Fruit fly (Drosophila melanogaster) whole organism, embryonic: ENCODE data around the gene ND-13A.

Source experiments
- Aef1 ChIP-seq: fragments of 200-800 bp; sonication (Bioruptor generic); IDR thresholded peaks from 3 replicates; pipeline ENCODE4 v1.3.6; 2022; ENCODE audit warnings: missing biosample characterization, missing genetic modification characterization
- B-H1 ChIP-seq: fragments of 200-800 bp; sonication (Bioruptor generic); IDR thresholded peaks from 3 replicates; pipeline ENCODE4 v1.3.6; 2022; ENCODE audit warnings: missing biosample characterization, missing genetic modification characterization
- BEAF-32 ChIP-seq: fragments of 200-800 bp; sonication (Bioruptor generic); optimal IDR thresholded peaks from 3 replicates; lab custom pipeline; 2017; ENCODE audit warnings: missing biosample characterization, missing genetic modification characterization, mild to moderate bottlenecking, moderate library complexity, missing genetic modification reagents
- Bgb ChIP-seq: fragments of 200-800 bp; sonication (Bioruptor generic); IDR thresholded peaks from 2 replicates; pipeline ENCODE4 v1.3.6; 2022; ENCODE audit warnings: missing biosample characterization, missing genetic modification characterization; ENCODE audit not compliant: partially characterized antibody
- CG10543 ChIP-seq: fragments of 200-800 bp; sonication (Bioruptor generic); optimal IDR thresholded peaks from 3 replicates; lab custom pipeline; 2017; ENCODE audit warnings: missing biosample characterization, mild to moderate bottlenecking, missing genetic modification characterization, moderate library complexity
- CG11247 ChIP-seq: fragments of 200-800 bp; sonication (Bioruptor generic); IDR thresholded peaks from 2 replicates; pipeline ENCODE4 v1.3.6; 2022; ENCODE audit warnings: missing biosample characterization, missing genetic modification characterization
- CG11504 ChIP-seq: fragments of 200-800 bp; sonication (Bioruptor generic); optimal IDR thresholded peaks from 3 replicates; lab custom pipeline; 2019; ENCODE audit warnings: missing biosample characterization, mild to moderate bottlenecking, missing genetic modification characterization, moderate library complexity
- CG11723 ChIP-seq: fragments of 200-800 bp; sonication (Bioruptor generic); optimal IDR thresholded peaks from 2 replicates; lab custom pipeline; 2017; ENCODE audit warnings: missing biosample characterization, mild to moderate bottlenecking, missing genetic modification characterization
- CG12104 ChIP-seq: fragments of 200-800 bp; sonication (Bioruptor generic); optimal IDR thresholded peaks from 3 replicates; lab custom pipeline; 2016; ENCODE audit warnings: missing biosample characterization, missing genetic modification characterization
- CG12236 ChIP-seq: fragments of 200-800 bp; sonication (Bioruptor generic); optimal IDR thresholded peaks from 2 replicates; lab custom pipeline; 2016; ENCODE audit warnings: missing biosample characterization, missing genetic modification characterization
- CG12391 ChIP-seq: fragments of 200-800 bp; sonication (Bioruptor generic); optimal IDR thresholded peaks from 3 replicates; lab custom pipeline; 2018; ENCODE audit warnings: missing biosample characterization, mild to moderate bottlenecking, missing genetic modification characterization, moderate library complexity
- CG13287 ChIP-seq: fragments of 200-800 bp; sonication (Bioruptor generic); IDR thresholded peaks from 2 replicates; pipeline ENCODE4 v1.3.6; 2022; ENCODE audit warnings: missing biosample characterization, missing genetic modification characterization; ENCODE audit not compliant: partially characterized antibody
- CG13296 ChIP-seq: fragments of 200-800 bp; sonication (Bioruptor generic); optimal IDR thresholded peaks from 3 replicates; lab custom pipeline; 2018; ENCODE audit warnings: missing biosample characterization, mild to moderate bottlenecking, missing genetic modification characterization
- CG13424 ChIP-seq: fragments of 200-800 bp; sonication (Bioruptor generic); optimal IDR thresholded peaks from 2 replicates; lab custom pipeline; 2019; ENCODE audit warnings: missing biosample characterization, mild to moderate bottlenecking, missing genetic modification characterization, moderate library complexity
- CG14014 ChIP-seq: fragments of 200-800 bp; sonication (Bioruptor generic); IDR thresholded peaks from 2 replicates; pipeline ENCODE4 v1.3.6; 2022; ENCODE audit warnings: missing biosample characterization, missing genetic modification characterization
- CG14710 ChIP-seq: fragments of 200-800 bp; sonication (Bioruptor generic); optimal IDR thresholded peaks from 3 replicates; lab custom pipeline; 2019; ENCODE audit warnings: missing biosample characterization, mild to moderate bottlenecking, missing genetic modification characterization, moderate library complexity
- CG16815 ChIP-seq: fragments of 200-800 bp; sonication (Bioruptor generic); optimal IDR thresholded peaks from 3 replicates; lab custom pipeline; 2017; ENCODE audit warnings: missing biosample characterization, mild to moderate bottlenecking, missing genetic modification characterization
- CG17359 ChIP-seq: fragments of 200-800 bp; sonication (Bioruptor generic); optimal IDR thresholded peaks from 3 replicates; lab custom pipeline; 2018; ENCODE audit warnings: missing biosample characterization, mild to moderate bottlenecking, missing genetic modification characterization, moderate library complexity
- CG18476 ChIP-seq: fragments of 200-800 bp; sonication (Bioruptor generic); optimal IDR thresholded peaks from 2 replicates; lab custom pipeline; 2016; ENCODE audit warnings: missing biosample characterization, mild to moderate bottlenecking, missing genetic modification characterization
- CG31224 ChIP-seq: fragments of 200-800 bp; sonication (Bioruptor generic); IDR thresholded peaks from 2 replicates; pipeline ENCODE4 v1.3.6; 2022; ENCODE audit warnings: missing biosample characterization, missing genetic modification characterization
- CG3163 ChIP-seq: fragments of 200-800 bp; sonication (Bioruptor generic); optimal IDR thresholded peaks from 3 replicates; lab custom pipeline; 2016; ENCODE audit warnings: missing biosample characterization, missing genetic modification characterization
- CG34376 ChIP-seq: fragments of 200-800 bp; sonication (Bioruptor generic); optimal IDR thresholded peaks from 2 replicates; lab custom pipeline; 2018; ENCODE audit warnings: missing biosample characterization, mild to moderate bottlenecking, missing genetic modification characterization
- CG4360 ChIP-seq: fragments of 200-800 bp; sonication (Bioruptor generic); IDR thresholded peaks from 2 replicates; pipeline ENCODE4 v1.3.6; 2022; ENCODE audit warnings: missing biosample characterization, missing genetic modification characterization
- CG7963 ChIP-seq: fragments of 200-800 bp; sonication (Bioruptor generic); IDR thresholded peaks from 3 replicates; pipeline ENCODE4 v1.3.6; 2022; ENCODE audit warnings: missing biosample characterization, missing genetic modification characterization; ENCODE audit not compliant: partially characterized antibody
- CG8290 ChIP-seq, 3 experiments: fragments of 200-800 bp; sonication (Bioruptor generic); optimal IDR thresholded peaks; 2 replicates each; lab custom pipeline; 2016 to 2019; ENCODE audit warnings: missing biosample characterization in 3 of 3, missing genetic modification characterization in 3 of 3, mild to moderate bottlenecking in 2 of 3, moderate library complexity in 1 of 3
- CG8944 ChIP-seq: fragments of 200-800 bp; sonication (Bioruptor generic); optimal IDR thresholded peaks from 3 replicates; lab custom pipeline; 2016; ENCODE audit warnings: missing biosample characterization, missing genetic modification characterization
- Camta ChIP-seq: fragments of 200-800 bp; sonication (Bioruptor generic); optimal IDR thresholded peaks from 2 replicates; lab custom pipeline; 2016; ENCODE audit warnings: missing biosample characterization, missing genetic modification characterization
- Deaf1 ChIP-seq: fragments of 200-800 bp; optimal IDR thresholded peaks from 3 replicates; lab custom pipeline; 2019; ENCODE audit warnings: missing biosample characterization, mild to moderate bottlenecking, missing genetic modification characterization, moderate library complexity
- Fer1 ChIP-seq: fragments of 200-800 bp; sonication (Bioruptor generic); optimal IDR thresholded peaks from 2 replicates; lab custom pipeline; 2017; ENCODE audit warnings: missing biosample characterization, mild to moderate bottlenecking, missing genetic modification characterization
- Gsc ChIP-seq: fragments of 200-800 bp; sonication (Bioruptor generic); IDR thresholded peaks from 2 replicates; pipeline ENCODE4 v1.3.6; 2022; ENCODE audit warnings: missing biosample characterization, missing genetic modification characterization
- HmgD ChIP-seq: fragments of 200-800 bp; sonication (Bioruptor generic); optimal IDR thresholded peaks from 3 replicates; lab custom pipeline; 2016; ENCODE audit warnings: missing biosample characterization, missing genetic modification characterization
- Hmr ChIP-seq: fragments of 200-800 bp; sonication (Bioruptor generic); optimal IDR thresholded peaks from 3 replicates; lab custom pipeline; 2017; ENCODE audit warnings: mild to moderate bottlenecking, missing biosample characterization, missing genetic modification reagents, missing genetic modification characterization
- MBD-R2 ChIP-seq: fragments of 200-800 bp; sonication (Bioruptor generic); IDR thresholded peaks from 2 replicates; pipeline ENCODE4 v1.3.6; 2022; ENCODE audit warnings: missing biosample characterization, missing genetic modification characterization
- MTF-1 ChIP-seq: fragments of 200-800 bp; sonication (Bioruptor generic); optimal IDR thresholded peaks from 2 replicates; lab custom pipeline; 2018; ENCODE audit warnings: missing biosample characterization, mild to moderate bottlenecking, missing genetic modification characterization, borderline replicate concordance
- Med ChIP-seq: fragments of 200-800 bp; sonication (Bioruptor generic); peaks from one replicate; lab custom pipeline; 2016; ENCODE audit warnings: missing biosample characterization, missing genetic modification characterization, mild to moderate bottlenecking, inconsistent platforms, moderate library complexity
- ci ChIP-seq: fragments of 200-800 bp; sonication (Bioruptor generic); IDR thresholded peaks from 3 replicates; pipeline ENCODE4 v1.3.6; 2022; ENCODE audit warnings: missing biosample characterization, missing genetic modification characterization
- crol ChIP-seq: fragments of 200-800 bp; sonication (Bioruptor generic); IDR thresholded peaks from 2 replicates; pipeline ENCODE4 v1.3.6; 2022; ENCODE audit warnings: missing biosample characterization, missing genetic modification characterization
- cwo ChIP-seq: fragments of 200-800 bp; sonication (Bioruptor generic); optimal IDR thresholded peaks from 3 replicates; lab custom pipeline; 2017; ENCODE audit warnings: missing biosample characterization, missing genetic modification characterization, mild to moderate bottlenecking, moderate library complexity, missing genetic modification reagents
- kni ChIP-seq: fragments of 200-800 bp; sonication (Bioruptor generic); optimal IDR thresholded peaks from 3 replicates; lab custom pipeline; 2017; ENCODE audit warnings: mild to moderate bottlenecking, missing biosample characterization, missing genetic modification reagents, missing genetic modification characterization
- pho ChIP-seq: fragments of 200-800 bp; sonication (Bioruptor generic); optimal IDR thresholded peaks from 2 replicates; lab custom pipeline; 2016; ENCODE audit warnings: missing biosample characterization, missing genetic modification characterization
- ranshi ChIP-seq: fragments of 200-800 bp; sonication (Bioruptor generic); IDR thresholded peaks from 2 replicates; pipeline ENCODE4 v1.3.6; 2022; ENCODE audit warnings: missing biosample characterization, missing genetic modification characterization
- row ChIP-seq: fragments of 200-800 bp; sonication (Bioruptor generic); IDR thresholded peaks from 3 replicates; pipeline ENCODE4 v1.3.6; 2022; ENCODE audit warnings: missing biosample characterization, missing genetic modification characterization
- sens ChIP-seq: fragments of 200-800 bp; sonication (Bioruptor generic); peaks from one replicate; lab custom pipeline; 2016; ENCODE audit warnings: missing biosample characterization, missing genetic modification characterization
- tio ChIP-seq: fragments of 200-800 bp; sonication (Bioruptor generic); optimal IDR thresholded peaks from 2 replicates; lab custom pipeline; 2017; ENCODE audit warnings: missing biosample characterization, missing genetic modification characterization, inconsistent platforms
- toy ChIP-seq: fragments of 200-800 bp; sonication (Bioruptor generic); IDR thresholded peaks from 2 replicates; pipeline ENCODE4 v1.3.6; 2022; ENCODE audit warnings: missing biosample characterization, missing genetic modification characterization
- vvl ChIP-seq: fragments of 200-800 bp; sonication (Bioruptor generic); IDR thresholded peaks from 2 replicates; pipeline ENCODE4 v1.3.6; 2022; ENCODE audit warnings: missing biosample characterization, missing genetic modification characterization
- wor ChIP-seq: fragments of 200-800 bp; sonication (Bioruptor generic); IDR thresholded peaks from 2 replicates; pipeline ENCODE4 v1.3.6; 2022; ENCODE audit warnings: missing biosample characterization, missing genetic modification characterization
- zen2 ChIP-seq: fragments of 200-800 bp; sonication (Bioruptor generic); IDR thresholded peaks from 3 replicates; pipeline ENCODE4 v1.3.6; 2022; ENCODE audit warnings: missing biosample characterization, missing genetic modification characterization; ENCODE audit not compliant: partially characterized antibody

The ND-13A gene

DNA sequence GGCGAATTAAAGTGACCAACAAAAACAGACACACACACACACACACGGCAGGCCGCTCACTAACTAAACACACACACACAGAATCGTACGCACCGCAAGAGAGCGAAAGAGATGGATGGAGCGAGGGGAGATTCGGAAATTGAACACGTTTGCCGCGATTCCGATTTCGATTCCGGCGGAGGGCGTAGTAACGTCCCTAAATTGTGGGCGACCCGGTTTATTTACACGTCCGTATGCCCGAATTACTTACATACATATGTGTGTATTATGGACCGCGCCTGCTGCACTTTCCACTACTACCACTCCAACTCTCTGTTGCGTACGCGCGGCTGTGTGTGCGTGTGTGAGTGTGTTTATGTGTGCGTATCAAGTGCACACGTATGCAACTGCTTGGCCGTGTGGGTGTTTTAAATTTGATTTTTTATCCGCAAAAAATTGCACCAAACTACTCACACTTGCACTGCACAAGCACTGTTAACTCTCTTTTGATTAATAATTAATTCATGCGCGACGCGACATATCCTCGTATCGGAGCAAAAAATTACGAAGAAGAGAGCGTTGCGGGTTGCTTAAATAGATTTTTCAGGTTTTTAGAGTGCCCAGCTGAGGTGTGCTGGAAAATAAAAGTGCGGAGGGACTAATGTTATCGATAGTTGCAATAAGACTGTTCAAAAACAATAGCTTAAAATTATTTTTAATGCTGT is 6.9 kb downstream of the ND-13A start, which contains the start of gene Pgant5 (continued):
- no peak for TF ChIP-seq tio (GFP tag; lab: Kevin White, UChicago)
- TF ChIP-seq Hmr (GFP tag; lab: Kevin White, UChicago) = peak; percentile 40
- TF ChIP-seq CG11504 (tag; lab: Kevin White, UChicago) = no peak
- no peak for TF ChIP-seq toy
- TF ChIP-seq CG8944 (GFP tag; lab: Kevin White, UChicago) = no peak
- peak; percentile 56 for TF ChIP-seq crol (GFP tag; lab: Robert Waterston, UW)
- TF ChIP-seq CG17359 (tag; lab: Kevin White, UChicago) = no peak
- no peak for TF ChIP-seq CG11247 (GFP tag; lab: Robert Waterston, UW)
- peak; percentile 32 for TF ChIP-seq Deaf1 (tag; lab: Kevin White, UChicago)
- TF ChIP-seq CG12236 = no peak
- TF ChIP-seq CG14710 = no peak
- no peak for TF ChIP-seq wor (GFP tag; lab: Robert Waterston, UW)
- peak; percentile 20 for TF ChIP-seq MTF-1 (GFP tag; lab: Kevin White, UChicago)
- TF ChIP-seq B-H1 (GFP tag; lab: Robert Waterston, UW) = no peak
- TF ChIP-seq CG4360 (GFP tag; lab: Robert Waterston, UW) = peak; percentile 45
- peak; percentile 9 for TF ChIP-seq CG13296 (GFP tag; lab: Kevin White, UChicago)
- TF ChIP-seq sens = peak; percentile 80
- 0 out of 2 replicates have a peak, but pooled peaks have one; percentile 59 for TF ChIP-seq CG13287 (GFP tag; lab: Robert Waterston, UW)
- 0 out of 2 replicates have a peak, but pooled peaks have one; percentile 30 for TF ChIP-seq CG14014 (GFP tag; lab: Robert Waterston, UW)
- TF ChIP-seq Aef1 (GFP tag; lab: Robert Waterston, UW) = no peak
- no peak for TF ChIP-seq CG11723 (GFP tag; lab: Kevin White, UChicago)
- peak; percentile 24; the same call in 1 of the 2 replicates for TF ChIP-seq MBD-R2 (GFP tag; lab: Robert Waterston, UW)
- 0 out of 3 replicates have a peak, but pooled peaks have one; percentile 19 for TF ChIP-seq ci (GFP tag; lab: Robert Waterston, UW)
- peak; percentile 100 for TF ChIP-seq CG18476
- TF ChIP-seq Fer1 = peak; percentile 67
- TF ChIP-seq pho (GFP tag; lab: Kevin White, UChicago) = peak; percentile 24
- TF ChIP-seq Bgb (GFP tag; lab: Robert Waterston, UW) = peak; percentile 31; the same call in 1 of the 2 replicates
- TF ChIP-seq row (GFP tag; lab: Robert Waterston, UW) = peak; percentile 36; the same call in 2 of the 3 replicates
- TF ChIP-seq Gsc (GFP tag; lab: Robert Waterston, UW) = no peak
- TF ChIP-seq CG13424 = no peak
- peak; percentile 36; the same call in 1 of the 3 replicates for TF ChIP-seq zen2 (GFP tag; lab: Robert Waterston, UW)
- no peak for TF ChIP-seq HmgD
- TF ChIP-seq CG31224 (GFP tag; lab: Robert Waterston, UW) = no peak
- TF ChIP-seq CG16815 (GFP tag; lab: Kevin White, UChicago) = no peak
- TF ChIP-seq CG12104 (GFP tag; lab: Kevin White, UChicago) = no peak
- peak; percentile 72 for TF ChIP-seq CG34376
- TF ChIP-seq CG8290 (GFP tag; optimal IDR thresholded peaks at IDR 0.05; lab: Kevin White, UChicago) = no peak
- peak in 1 of 2 experiments; percentile 35 for TF ChIP-seq CG8290 (tag; optimal IDR thresholded peaks at IDR 0.05; lab: Kevin White, UChicago)
- no peak for TF ChIP-seq CG7963 (GFP tag; lab: Robert Waterston, UW)
- peak; percentile 83 for TF ChIP-seq Med (GFP tag; lab: Kevin White, UChicago)
- TF ChIP-seq ranshi (GFP tag; lab: Robert Waterston, UW) = no peak
- peak; percentile 73; the same call in 1 of the 2 replicates for TF ChIP-seq vvl
- TF ChIP-seq CG3163 = peak; percentile 35
- peak; percentile 26 for TF ChIP-seq CG10543 (GFP tag; lab: Kevin White, UChicago)
- peak; percentile 45 for TF ChIP-seq cwo (GFP tag; lab: Kevin White, UChicago)
- no peak for TF ChIP-seq BEAF-32 (GFP tag; lab: Kevin White, UChicago)
- peak; percentile 47 for TF ChIP-seq CG12391 (tag; lab: Kevin White, UChicago)
- no peak for TF ChIP-seq Camta (GFP tag; lab: Kevin White, UChicago)
- peak; percentile 51 for TF ChIP-seq kni (GFP tag; lab: Kevin White, UChicago)
